Fruit fly (Drosophila melanogaster) whole organism, embryonic: Measurements from ENCODE around the gene und.

Experiments
- CG10147 ChIP-seq: fragments of 200-800 bp; sonication (Bioruptor generic); optimal IDR thresholded peaks from 2 replicates; lab custom pipeline; 2019; ENCODE audit warnings: missing biosample characterization, mild to moderate bottlenecking, missing genetic modification characterization, moderate library complexity
- CG10543 ChIP-seq: fragments of 200-800 bp; sonication (Bioruptor generic); optimal IDR thresholded peaks from 3 replicates; lab custom pipeline; 2017; ENCODE audit warnings: missing biosample characterization, mild to moderate bottlenecking, missing genetic modification characterization, moderate library complexity
- CG15601 ChIP-seq: fragments of 200-800 bp; sonication (Bioruptor generic); optimal IDR thresholded peaks from 3 replicates; lab custom pipeline; 2019; ENCODE audit warnings: missing biosample characterization, mild to moderate bottlenecking, missing genetic modification characterization, moderate library complexity
- CG18599 ChIP-seq: fragments of 200-800 bp; sonication (Bioruptor generic); optimal IDR thresholded peaks from 3 replicates; lab custom pipeline; 2017; ENCODE audit warnings: missing biosample characterization, missing genetic modification characterization, mild to moderate bottlenecking, moderate library complexity, missing genetic modification reagents
- CG8478 ChIP-seq: fragments of >200 bp; optimal IDR thresholded peaks from 2 replicates; lab custom pipeline; 2018
- Ets65A ChIP-seq: fragments of 200-800 bp; sonication (Bioruptor generic); peaks from one replicate; lab custom pipeline; 2016; ENCODE audit warnings: missing biosample characterization, missing genetic modification characterization
- cad ChIP-seq: fragments of >200 bp; optimal IDR thresholded peaks from 2 replicates; lab custom pipeline; 2017; ENCODE audit warnings: missing biosample characterization, missing genetic modification characterization
- klu ChIP-seq: fragments of 200-800 bp; sonication (Bioruptor generic); IDR thresholded peaks from 2 replicates; pipeline ENCODE4 v1.3.6; 2022; ENCODE audit warnings: missing biosample characterization, missing genetic modification characterization
- lola ChIP-seq, 3 experiments: fragments of >200 bp in 2 of 3; fragments of 200-800 bp in 1 of 3; sonication (Bioruptor generic) in 1 of 3; optimal IDR thresholded peaks; 2 replicates each; lab custom pipeline; 2017 to 2019; ENCODE audit warnings: missing biosample characterization in 3 of 3, missing genetic modification characterization in 3 of 3, mild to moderate bottlenecking in 1 of 3, moderate library complexity in 1 of 3

dm6 chr2L:9749745-9750144 lies 13.4 kb upstream of the und start, which contains the start of gene Cyp4e3:
- TF ChIP-seq CG15601 (tag; lab: Kevin White, UChicago) (no peak), CG8478 (no peak), cad (GFP tag; lab: Kevin White, UChicago) (no peak), CG10147 (GFP tag; lab: Kevin White, UChicago) (no peak), lola (GFP tag; optimal IDR thresholded peaks at IDR 0.05; lab: Kevin White, UChicago) (no peak), klu (GFP tag; lab: Robert Waterston, UW) (no peak), Ets65A (GFP tag; lab: Kevin White, UChicago) (peak; percentile 93), CG18599 (GFP tag; lab: Kevin White, UChicago) (no peak), CG10543 (GFP tag; lab: Kevin White, UChicago) (no peak)
